Fruit fly (Drosophila melanogaster) whole organism, embryonic: ENCODE data around the gene CG7953.

Experiments
- BtbVII ChIP-seq: fragments of 200-800 bp; sonication (Bioruptor generic); optimal IDR thresholded peaks from 3 replicates; lab custom pipeline; 2017; ENCODE audit warnings: missing biosample characterization, mild to moderate bottlenecking, missing genetic modification characterization
- CG12104 ChIP-seq: fragments of 200-800 bp; sonication (Bioruptor generic); optimal IDR thresholded peaks from 3 replicates; lab custom pipeline; 2016; ENCODE audit warnings: missing biosample characterization, missing genetic modification characterization
- CG16813 ChIP-seq: fragments of 200-800 bp; sonication (Bioruptor generic); IDR thresholded peaks from 3 replicates; pipeline ENCODE4 v1.3.6; 2022; ENCODE audit warnings: missing biosample characterization, missing genetic modification characterization; ENCODE audit not compliant: partially characterized antibody
- Oli ChIP-seq: fragments of 200-800 bp; sonication (Bioruptor generic); optimal IDR thresholded peaks from 2 replicates; lab custom pipeline; 2018; ENCODE audit warnings: missing biosample characterization, mild to moderate bottlenecking, missing genetic modification characterization, moderate library complexity
- Optix ChIP-seq: fragments of 200-800 bp; sonication (Bioruptor generic); IDR thresholded peaks from 3 replicates; pipeline ENCODE4 v1.3.6; 2022; ENCODE audit warnings: missing biosample characterization, missing genetic modification characterization
- Ptx1 ChIP-seq: fragments of 200-800 bp; sonication (Bioruptor generic); IDR thresholded peaks from 2 replicates; pipeline ENCODE4 v1.3.6; 2022; ENCODE audit warnings: missing biosample characterization, missing genetic modification characterization
- fd64A ChIP-seq: fragments of 200-800 bp; sonication (Bioruptor generic); optimal IDR thresholded peaks from 3 replicates; lab custom pipeline; 2018; ENCODE audit warnings: missing biosample characterization, mild to moderate bottlenecking, missing genetic modification characterization
- gro ChIP-seq: fragments of 200-800 bp; sonication (Bioruptor generic); optimal IDR thresholded peaks from 2 replicates; lab custom pipeline; 2016; ENCODE audit warnings: missing biosample characterization, missing genetic modification characterization
- ken ChIP-seq: fragments of 200-800 bp; sonication (Bioruptor generic); IDR thresholded peaks from 3 replicates; pipeline ENCODE4 v1.3.6; 2022; ENCODE audit warnings: missing biosample characterization, missing genetic modification characterization

DNA sequence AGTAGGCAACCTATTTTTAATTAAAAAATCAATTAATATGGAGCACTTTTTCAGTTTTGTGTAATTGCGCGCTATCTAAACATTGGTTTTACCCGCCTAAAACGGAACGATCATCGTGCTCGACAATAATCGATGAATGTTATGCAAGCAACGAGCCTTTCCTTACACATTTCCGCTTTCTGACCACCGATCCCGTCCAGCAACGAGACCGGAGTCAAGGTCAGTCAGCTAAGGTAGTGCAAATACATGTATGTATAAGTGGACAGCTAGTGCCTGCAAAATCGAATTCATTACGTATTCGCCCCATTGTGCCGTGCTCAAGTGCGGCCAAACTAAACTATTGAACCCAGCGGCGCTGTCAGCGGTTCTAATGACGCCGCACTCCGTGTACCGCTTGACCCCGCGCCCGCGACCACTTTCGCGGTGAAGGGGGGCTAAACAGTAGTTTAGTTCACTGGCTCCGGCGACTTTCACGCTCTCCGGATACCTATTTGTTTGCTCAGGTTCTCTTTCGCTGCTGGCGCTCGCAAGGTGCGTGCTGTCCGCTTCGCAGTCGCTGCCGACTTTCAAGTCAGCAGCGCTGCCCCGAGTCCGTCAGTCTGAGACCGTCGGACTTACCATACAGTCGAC lies 44.6 kb upstream of the CG7953 start, which contains the start of gene CAH1:
- TF ChIP-seq fd64A: no peak
- TF ChIP-seq Oli: no peak
- no peak for TF ChIP-seq Optix (GFP tag; lab: Robert Waterston, UW)
- TF ChIP-seq BtbVII: no peak
- no peak for TF ChIP-seq CG16813
- no peak for TF ChIP-seq Ptx1 (GFP tag; lab: Robert Waterston, UW)
- no peak for TF ChIP-seq ken
- TF ChIP-seq gro (GFP tag; lab: Kevin White, UChicago): no peak
- no peak for TF ChIP-seq CG12104 (GFP tag; lab: Kevin White, UChicago)
